Fruit fly (Drosophila melanogaster): ENCODE results near the gene tll.

The tll gene

DNA sequence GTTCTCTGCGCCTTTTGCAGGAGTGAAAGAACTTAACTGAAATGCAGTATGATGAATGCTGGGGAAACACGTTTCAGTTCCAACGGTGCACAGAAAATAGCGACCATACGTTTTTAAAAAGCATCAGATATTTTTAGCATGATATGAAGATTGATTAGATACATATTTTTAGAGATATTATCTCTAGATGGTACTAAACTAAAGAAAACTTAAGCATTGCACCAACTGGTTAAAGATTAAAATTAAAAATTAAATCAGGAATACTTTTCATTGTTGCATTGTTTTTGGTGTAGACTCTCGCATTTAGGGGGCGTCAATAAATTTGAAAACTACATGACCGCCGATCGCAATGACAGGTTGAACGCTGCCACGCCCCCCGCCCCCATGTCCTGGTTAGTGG is 8.4 kb upstream of the tll start:
- TF ChIP-seq CG8478 (optimal IDR thresholded peaks at IDR 0.05): no peak
- TF ChIP-seq CTCF (optimal IDR thresholded peaks at IDR 0.05): no peak

DNA sequence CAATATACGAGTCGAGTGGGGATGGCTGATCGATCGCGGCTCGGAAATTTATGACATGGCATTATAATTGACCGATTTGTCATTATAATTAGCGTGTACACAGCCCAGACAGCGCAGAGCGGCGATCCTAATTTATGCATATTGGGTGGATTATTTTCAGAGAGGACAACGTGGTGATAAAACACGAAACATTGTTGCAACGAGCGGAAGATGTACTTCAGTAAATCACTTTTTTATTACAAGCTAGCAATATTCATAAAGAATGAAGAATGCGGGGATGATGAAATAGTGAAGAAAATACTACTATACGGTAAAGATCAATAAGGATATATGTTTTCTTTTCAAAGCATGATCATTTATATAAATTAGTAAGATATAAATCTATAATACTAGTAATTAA is 7.7 kb upstream of the tll start:
- TF ChIP-seq CG8478 (optimal IDR thresholded peaks at IDR 0.05): no peak
- no peak for TF ChIP-seq CTCF (optimal IDR thresholded peaks at IDR 0.05)

DNA sequence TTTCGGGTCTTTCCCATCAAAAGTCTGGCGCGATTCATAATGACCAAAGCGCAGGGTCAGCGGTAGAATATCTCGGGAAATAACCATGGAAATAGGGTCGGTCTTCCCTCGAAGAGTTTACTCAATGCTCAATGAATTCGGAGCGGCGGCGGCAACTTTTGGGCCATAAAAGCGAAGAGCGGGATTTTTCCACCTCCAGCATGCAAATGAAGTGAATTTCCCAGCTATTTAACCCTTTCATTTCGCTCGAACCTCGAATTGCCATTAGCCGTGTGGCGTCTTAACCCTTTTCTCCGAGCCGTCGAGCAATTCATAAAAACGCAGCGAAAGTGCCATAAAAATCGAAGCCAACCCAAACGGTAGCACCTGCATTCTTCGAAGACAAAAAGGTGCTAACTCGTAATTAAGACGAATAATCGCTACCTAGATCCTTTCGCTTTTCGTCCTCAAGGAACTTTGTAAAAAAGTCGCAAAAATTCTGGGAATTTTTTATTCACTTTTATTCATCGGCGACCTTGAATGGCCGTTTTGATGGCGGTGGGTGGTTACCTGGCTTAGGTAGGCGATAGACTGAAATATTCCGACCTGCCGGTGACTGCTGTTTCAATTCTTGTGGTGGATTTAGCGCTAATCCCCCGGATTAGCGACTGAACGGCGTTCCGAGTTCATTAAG is 2.5 kb upstream of the tll start:
- TF ChIP-seq CTCF (optimal IDR thresholded peaks at IDR 0.05): no peak
- TF ChIP-seq CG8478 (optimal IDR thresholded peaks at IDR 0.05): no peak

DNA sequence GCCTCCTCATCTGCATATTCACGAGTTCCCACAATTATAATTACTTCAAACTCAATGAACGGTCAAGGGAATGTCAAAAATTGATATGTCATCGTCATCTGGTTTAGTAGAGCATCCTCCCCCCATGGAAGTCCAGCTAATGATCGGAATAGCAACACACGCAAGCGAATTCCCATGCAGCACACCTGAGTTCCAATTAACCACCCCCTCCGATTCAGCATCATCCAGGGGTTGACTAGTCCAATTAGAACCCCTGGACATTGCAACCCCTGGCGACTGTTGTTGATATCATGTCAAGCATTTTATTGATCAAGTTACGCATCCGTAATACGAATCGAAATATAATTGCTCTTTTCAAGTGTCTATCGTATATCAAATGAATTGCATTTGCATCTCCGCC is 1.7 kb upstream of the tll start:
- TF ChIP-seq CTCF (optimal IDR thresholded peaks at IDR 0.05): no peak
- TF ChIP-seq CG8478 (optimal IDR thresholded peaks at IDR 0.05): no peak

DNA sequence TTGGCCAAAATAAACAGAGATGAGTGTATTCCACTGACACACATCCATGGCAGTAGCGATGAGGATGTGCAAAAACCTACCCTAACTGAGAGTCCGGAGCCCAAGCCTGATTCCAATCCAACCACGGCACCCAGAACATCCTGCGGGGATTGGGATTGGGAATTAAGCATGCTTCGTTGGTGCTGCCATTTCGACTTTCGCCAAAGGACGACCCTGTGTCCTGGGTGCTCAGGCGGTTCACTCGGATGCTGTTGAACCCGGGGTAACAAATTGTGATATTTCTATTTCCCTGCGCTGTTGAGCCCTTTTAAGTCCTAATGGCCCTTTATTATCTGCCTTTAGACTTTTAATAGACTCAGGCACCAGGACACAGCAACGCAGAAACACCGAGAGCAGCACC is 3.1 kb downstream of the tll start:
- TF ChIP-seq CG8478 (optimal IDR thresholded peaks at IDR 0.05) (no peak), CTCF (optimal IDR thresholded peaks at IDR 0.05) (no peak)

DNA sequence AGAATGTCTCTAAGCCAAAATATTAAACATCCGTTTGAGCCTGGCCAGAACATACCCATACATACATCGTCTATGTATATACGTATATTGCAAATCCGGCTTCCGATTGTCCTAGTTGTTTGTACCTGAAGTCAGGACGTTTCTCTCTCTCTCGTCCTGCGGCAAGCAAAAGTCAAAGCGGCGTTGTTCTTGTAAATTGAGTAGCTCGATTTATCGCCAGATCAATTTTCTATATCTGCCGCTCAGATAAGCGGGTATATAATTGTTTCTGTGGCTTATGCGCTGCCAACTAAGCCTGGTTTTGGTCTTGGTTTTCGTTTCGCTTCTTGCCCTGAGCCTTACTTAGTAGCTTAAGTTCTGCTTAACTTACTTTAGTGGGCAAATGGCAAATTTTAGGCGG is 4.5 kb downstream of the tll start:
- TF ChIP-seq CG8478 (optimal IDR thresholded peaks at IDR 0.05) (no peak), CTCF (optimal IDR thresholded peaks at IDR 0.05) (no peak)

DNA sequence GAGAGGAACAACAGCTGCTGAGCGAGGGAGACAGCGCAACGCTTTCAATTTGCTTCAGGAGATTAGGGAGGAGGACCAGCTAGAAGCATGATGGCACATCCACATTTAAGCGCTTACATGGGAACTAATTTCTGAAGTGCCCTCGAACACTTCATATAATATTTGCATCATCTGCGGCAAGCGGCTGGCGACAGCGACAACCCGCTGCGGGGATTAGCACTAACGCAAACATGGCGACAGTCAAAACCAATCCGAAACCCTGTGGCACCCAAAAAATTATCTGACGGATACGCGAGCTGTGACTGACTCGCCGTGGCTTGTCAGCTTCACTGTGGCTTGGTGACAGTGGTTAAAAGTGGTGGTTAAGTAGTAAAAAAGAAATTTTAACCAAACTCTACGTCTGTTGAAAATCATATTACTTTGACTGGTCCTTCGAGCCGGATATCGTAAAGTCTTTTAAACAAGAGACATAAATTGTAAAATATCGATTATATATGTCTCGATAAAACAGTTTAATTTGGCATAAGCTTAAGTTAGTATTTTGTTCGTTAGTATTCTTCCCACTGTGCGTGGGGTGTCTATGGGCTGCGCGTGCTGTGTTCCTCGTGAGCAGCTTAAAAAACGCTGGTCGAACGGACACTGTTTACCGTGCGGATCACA is 7.9 kb downstream of the tll start:
- no peak for TF ChIP-seq CTCF (optimal IDR thresholded peaks at IDR 0.05)
- TF ChIP-seq CG8478 (optimal IDR thresholded peaks at IDR 0.05): no peak

DNA sequence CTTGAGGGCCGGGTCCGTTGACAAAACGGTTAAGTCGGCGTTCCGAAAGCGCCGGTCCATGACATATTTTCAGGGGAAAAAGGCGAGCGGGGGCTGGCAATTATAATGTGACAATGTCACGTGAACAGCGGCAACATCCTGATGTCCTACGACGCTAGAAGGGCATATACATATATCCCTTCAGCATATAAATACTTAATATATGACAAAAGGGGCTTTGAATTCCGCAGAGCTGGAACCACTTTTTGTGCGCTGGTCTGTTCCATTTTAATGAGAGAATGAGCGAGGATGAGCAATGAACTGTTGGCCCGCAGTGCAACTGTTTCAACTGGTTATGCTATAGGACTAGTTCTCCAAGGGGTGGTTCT is 8.4 kb downstream of the tll start:
- no peak for TF ChIP-seq CG8478 (optimal IDR thresholded peaks at IDR 0.05)
- no peak for TF ChIP-seq CTCF (optimal IDR thresholded peaks at IDR 0.05)

DNA sequence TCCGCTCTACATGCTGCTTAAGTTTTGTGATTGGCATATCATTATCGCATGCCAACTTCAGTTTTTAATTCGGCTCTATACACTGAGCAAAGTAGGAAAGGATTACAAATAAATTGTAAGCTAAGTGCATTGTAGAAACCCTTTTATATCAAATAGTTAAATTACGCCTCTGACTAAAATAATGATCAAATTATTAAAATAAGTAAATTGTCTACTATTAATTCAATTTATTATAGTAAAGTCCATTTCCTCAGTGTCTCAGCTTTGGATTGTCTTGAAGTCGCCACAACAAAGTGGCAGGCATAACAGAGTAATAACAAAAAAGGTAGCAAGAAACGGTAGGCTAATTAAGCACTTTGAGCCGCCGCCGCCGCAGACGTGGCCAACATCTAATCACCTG is 10.4 kb downstream of the tll start:
- TF ChIP-seq CTCF (optimal IDR thresholded peaks at IDR 0.05) (no peak), CG8478 (optimal IDR thresholded peaks at IDR 0.05) (no peak)

DNA sequence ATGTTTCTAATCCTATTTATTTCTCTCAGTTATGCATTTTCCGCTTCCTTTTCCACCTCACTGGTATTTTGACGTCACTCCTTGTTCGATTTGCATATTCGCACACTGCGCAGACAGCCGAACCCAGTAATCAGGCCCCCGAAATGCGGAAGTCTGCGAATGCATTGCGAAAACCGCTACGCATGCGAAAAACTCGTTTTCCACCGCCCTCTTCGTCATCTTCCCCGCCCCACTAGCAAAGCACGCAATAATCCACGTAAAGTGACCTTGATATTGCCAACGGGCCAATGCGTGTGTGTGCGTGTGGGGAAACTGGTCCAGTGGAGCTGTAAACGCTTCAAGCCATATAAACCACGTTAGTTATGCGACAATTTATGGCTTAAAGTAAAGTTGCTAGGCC is 11.9 kb downstream of the tll start:
- TF ChIP-seq CG8478 (optimal IDR thresholded peaks at IDR 0.05) (no peak), CTCF (optimal IDR thresholded peaks at IDR 0.05) (no peak)

DNA sequence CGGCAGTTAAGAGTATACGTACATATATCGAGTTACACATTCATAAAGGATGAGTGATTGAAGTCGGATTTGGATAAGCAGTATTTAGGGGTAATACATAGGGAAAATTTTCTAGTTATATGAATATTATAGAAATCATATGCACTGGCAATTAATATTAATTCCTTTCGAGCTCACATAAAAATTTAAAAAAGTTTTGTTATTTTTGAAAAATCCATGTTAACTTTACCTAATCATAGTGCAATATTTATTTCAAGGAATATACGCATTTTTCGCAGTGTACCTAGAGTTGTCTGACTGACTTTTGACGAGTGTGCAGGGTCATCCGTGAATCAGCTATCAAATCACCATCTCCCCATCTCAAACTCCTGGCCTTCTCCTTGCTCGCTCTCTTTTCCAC is 12.3 kb downstream of the tll start:
- TF ChIP-seq CTCF (optimal IDR thresholded peaks at IDR 0.05) (no peak), CG8478 (optimal IDR thresholded peaks at IDR 0.05) (no peak)

DNA sequence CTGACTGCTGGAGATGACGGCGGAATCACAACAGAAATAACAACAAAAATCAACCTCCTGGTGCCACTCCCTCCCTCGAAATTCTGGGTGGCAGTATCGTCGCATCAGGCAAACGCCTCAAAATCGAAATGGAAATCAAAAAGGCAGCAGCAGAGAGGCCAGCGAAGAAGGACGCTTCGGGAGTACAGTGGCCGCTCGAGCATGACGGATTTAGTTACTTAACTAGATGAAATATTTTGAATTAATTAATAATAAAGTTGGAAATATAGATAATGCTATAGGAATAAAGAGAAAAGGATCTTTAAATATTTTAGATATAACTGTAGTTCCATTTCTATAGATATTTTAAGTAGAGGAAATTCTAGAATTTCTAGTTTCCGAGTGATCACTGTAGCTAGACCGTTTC is 13.3 kb downstream of the tll start:
- TF ChIP-seq CTCF (optimal IDR thresholded peaks at IDR 0.05) (no peak), CG8478 (optimal IDR thresholded peaks at IDR 0.05) (no peak)

DNA sequence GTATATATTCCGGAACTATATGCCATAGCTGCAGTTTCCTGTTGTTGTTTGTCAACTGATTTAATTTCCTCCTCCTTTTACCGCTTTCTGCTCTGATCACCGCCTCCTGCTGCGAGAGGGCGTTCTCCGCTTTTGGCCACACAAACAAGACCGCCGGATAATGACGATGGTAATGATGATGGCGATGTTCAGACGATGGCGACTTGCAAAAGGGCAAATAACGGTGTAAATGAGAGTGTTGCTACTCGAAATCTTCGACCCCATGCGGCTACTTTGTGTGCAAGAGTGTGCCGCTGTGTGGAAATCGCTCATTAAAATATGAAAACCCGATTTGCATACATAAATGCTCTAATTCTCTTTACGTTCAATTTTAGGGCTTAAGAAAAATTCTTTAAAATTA is 13.8 kb downstream of the tll start:
- no peak for TF ChIP-seq CTCF (optimal IDR thresholded peaks at IDR 0.05)
- no peak for TF ChIP-seq CG8478 (optimal IDR thresholded peaks at IDR 0.05)

DNA sequence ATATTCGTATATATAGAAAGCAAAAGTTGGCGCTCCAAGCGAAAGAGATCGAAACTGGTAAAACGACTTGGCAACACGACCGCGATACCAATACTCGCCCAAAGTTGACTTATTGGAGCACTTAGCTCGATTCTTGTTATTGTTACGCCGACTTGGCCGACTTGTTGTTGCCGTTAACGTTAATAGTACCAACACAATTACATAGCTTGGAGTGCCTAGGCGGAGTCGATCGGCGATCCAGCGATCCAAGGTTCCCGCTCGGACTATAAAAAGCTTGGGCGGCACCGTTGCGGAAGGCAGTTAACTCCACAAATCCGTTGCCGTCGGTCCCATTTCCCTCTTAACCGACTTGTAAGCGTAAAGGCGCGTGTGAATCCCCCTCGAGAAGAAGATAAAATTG is 15.1 kb downstream of the tll start, which contains the start of gene Cpr100A:
Gene Cpr100A (plus strand): TSS at position 290 of the 400 bp plus-strand sequence.
- TF ChIP-seq CG8478 (optimal IDR thresholded peaks at IDR 0.05): no peak

DNA sequence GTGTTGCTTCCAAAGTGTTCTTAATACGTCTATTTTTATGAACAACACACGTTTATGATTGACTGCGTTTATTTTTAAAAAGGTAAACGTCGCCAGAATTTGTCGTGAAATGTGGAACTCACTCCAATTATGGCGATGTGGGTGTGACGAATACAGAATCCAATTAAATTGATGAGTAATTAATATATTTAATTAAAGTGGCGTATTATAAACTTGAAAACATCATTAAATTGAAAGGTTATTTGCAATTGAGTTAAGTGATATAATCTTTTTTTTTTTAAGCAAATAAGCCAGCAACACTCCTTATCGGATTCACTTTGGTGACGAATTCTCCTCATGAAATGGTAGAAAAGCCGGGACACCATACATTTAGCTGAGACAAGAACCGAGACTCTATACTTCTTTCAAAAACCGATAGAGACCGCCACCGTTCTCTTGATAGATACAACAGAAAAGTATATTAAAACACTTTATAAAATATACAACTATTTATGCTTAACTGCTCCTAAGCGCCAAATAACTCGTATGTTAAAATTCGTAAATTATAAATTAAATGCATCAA is 18.3 kb downstream of the tll start:
- TF ChIP-seq CTCF (optimal IDR thresholded peaks at IDR 0.05) (peak; percentile 79 to 93), CG8478 (optimal IDR thresholded peaks at IDR 0.05) (no peak)

DNA sequence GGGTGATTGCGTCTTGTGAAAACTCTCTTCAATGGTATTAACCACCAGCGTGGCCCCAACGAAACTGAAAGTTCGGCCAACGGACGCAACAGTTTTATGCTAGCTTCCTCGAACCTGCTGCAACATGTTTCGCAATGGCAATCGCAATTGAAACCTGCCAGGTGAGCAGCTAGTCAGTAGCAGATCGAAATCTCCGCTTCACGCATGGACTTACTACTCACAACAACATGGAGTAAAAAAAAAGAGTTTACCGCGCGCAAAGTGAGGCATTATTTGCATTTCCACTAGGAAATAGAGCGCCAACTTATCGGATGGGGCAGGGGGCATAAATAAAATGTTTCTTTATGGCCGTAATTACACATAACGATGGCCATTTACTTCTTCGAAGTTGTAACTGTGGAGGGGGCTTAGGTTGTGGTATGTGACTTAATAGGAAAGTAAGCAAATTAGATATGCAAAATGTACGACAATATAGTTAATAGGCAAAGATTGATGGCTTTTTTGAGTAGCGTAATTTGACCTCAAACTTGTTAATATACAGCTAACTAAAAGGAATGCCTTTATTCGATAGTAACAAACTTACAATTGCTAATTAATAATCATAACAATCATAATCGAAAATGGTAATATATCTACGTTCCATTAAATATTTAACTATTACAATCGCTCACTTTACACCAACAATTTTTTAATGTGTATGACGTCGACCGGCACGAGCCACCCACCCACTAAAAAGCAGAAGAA is 20.4 kb downstream of the tll start, which contains the start of gene CG15545:
Gene CG15545 (minus strand): TSS at position 51 of the 744 bp plus-strand sequence.
- TF ChIP-seq CTCF (optimal IDR thresholded peaks at IDR 0.05) (no peak), CG8478 (optimal IDR thresholded peaks at IDR 0.05) (no peak)

Data from S2 (cell line).